Worm (Caenorhabditis elegans) whole organism, L4 larva: ENCODE results near the gene srx-78.
A peak's percentile ranks its signal among the peaks of the same experiment; 100 is the strongest.

ENCODE experiments used
- F44E2.7 ChIP-seq: fragments of 200-800 bp; sonication (Bioruptor generic); IDR thresholded peaks from 2 replicates; pipeline ENCODE4 v2.1.2; 2022; ENCODE audit warnings: missing genetic modification characterization, missing compliant biosample characterization
- R02D3.7 ChIP-seq: fragments of 150-350 bp; sonication (generic microtip); optimal IDR thresholded peaks from 3 replicates; lab custom pipeline; 2014; ENCODE audit warnings: missing biosample characterization, missing genetic modification characterization
- Y48G9A.11 ChIP-seq: fragments of 200-800 bp; sonication (Bioruptor generic); IDR thresholded peaks from 2 replicates; pipeline ENCODE4 v1.3.6; 2022; ENCODE audit warnings: missing genetic modification reagents, missing genetic modification characterization, missing compliant biosample characterization
- Y5F2A.4 ChIP-seq: fragments of 200-800 bp; sonication (Bioruptor generic); optimal IDR thresholded peaks from 2 replicates; lab custom pipeline; 2018; ENCODE audit warnings: mild to moderate bottlenecking, missing genetic modification characterization, missing compliant biosample characterization
- Y75B8A.6 ChIP-seq: fragments of 200-800 bp; sonication (Bioruptor generic); IDR thresholded peaks from 2 replicates; pipeline ENCODE4 v1.3.6; 2022; ENCODE audit warnings: missing genetic modification reagents, missing genetic modification characterization, missing compliant biosample characterization
- aha-1 ChIP-seq: fragments of 150-350 bp; peaks from one replicate; lab custom pipeline; 2014; ENCODE audit warnings: missing biosample characterization, missing genetic modification characterization
- ceh-20 ChIP-seq: fragments of 200-800 bp; sonication (Bioruptor generic); IDR thresholded peaks from 2 replicates; pipeline ENCODE4 v1.3.6; 2022; ENCODE audit warnings: missing genetic modification reagents, missing genetic modification characterization, missing compliant biosample characterization
- ceh-28 ChIP-seq: fragments of 150-350 bp; optimal IDR thresholded peaks from 2 replicates; lab custom pipeline; 2014; ENCODE audit warnings: missing biosample characterization, missing genetic modification reagents, missing genetic modification characterization
- ceh-82 ChIP-seq: sonication (generic microtip); optimal IDR thresholded peaks from 2 replicates; lab custom pipeline; 2017; ENCODE audit warnings: missing biosample characterization, missing genetic modification characterization
- daf-16 ChIP-seq, 3 experiments: sonication (generic microtip); optimal IDR thresholded peaks; 2 replicates each; lab custom pipeline; 2016 to 2017; ENCODE audit warnings: missing genetic modification characterization in 3 of 3, missing genetic modification reagents in 3 of 3, mild to moderate bottlenecking in 2 of 3, missing compliant biosample characterization in 2 of 3, missing biosample characterization in 1 of 3, moderate library complexity in 1 of 3
- daf-19 ChIP-seq: fragments of 200-800 bp; sonication (Bioruptor generic); conservative IDR thresholded peaks from 2 replicates; pipeline ENCODE4 v1.3.6; 2022; ENCODE audit warnings: missing genetic modification characterization, missing compliant biosample characterization
- egl-43 ChIP-seq: fragments of 200-800 bp; sonication (Bioruptor generic); IDR thresholded peaks from 2 replicates; pipeline ENCODE4 v1.3.6; 2022; ENCODE audit warnings: missing genetic modification reagents, missing genetic modification characterization, missing compliant biosample characterization
- lin-15B ChIP-seq: fragments of 150-350 bp; sonication (generic microtip); optimal IDR thresholded peaks from 3 replicates; lab custom pipeline; 2014; ENCODE audit warnings: missing biosample characterization, missing genetic modification characterization
- lin-38 ChIP-seq: fragments of 200-800 bp; sonication (Bioruptor generic); IDR thresholded peaks from 2 replicates; pipeline ENCODE4 v1.3.6; 2022; ENCODE audit warnings: missing genetic modification reagents, missing genetic modification characterization, missing compliant biosample characterization
- lsy-2 ChIP-seq, 2 experiments: fragments of 150-350 bp in 1 of 2; sonication (generic microtip) in 1 of 2; optimal IDR thresholded peaks; 2 replicates each; lab custom pipeline; 2014 to 2017; ENCODE audit warnings: missing biosample characterization in 2 of 2, missing genetic modification characterization in 2 of 2
- madf-9 ChIP-seq: fragments of 200-800 bp; sonication (Bioruptor generic); conservative IDR thresholded peaks from 2 replicates; pipeline ENCODE4 v1.3.6; 2022; ENCODE audit warnings: missing genetic modification reagents, missing genetic modification characterization, missing compliant biosample characterization
- mdl-1 ChIP-seq, 2 experiments: fragments of 150-350 bp in 1 of 2; sonication (generic microtip) in 1 of 2; optimal IDR thresholded peaks; 2 replicates each; lab custom pipeline; 2014 to 2017; ENCODE audit warnings: missing biosample characterization in 2 of 2, missing genetic modification characterization in 2 of 2
- mep-1 ChIP-seq: fragments of 150-350 bp; sonication (generic microtip); optimal IDR thresholded peaks from 3 replicates; lab custom pipeline; 2014; ENCODE audit warnings: missing biosample characterization, missing genetic modification characterization
- mes-2 ChIP-seq: sonication (generic microtip); optimal IDR thresholded peaks from 2 replicates; lab custom pipeline; 2016; ENCODE audit warnings: missing genotype, mild to moderate bottlenecking, missing genetic modification characterization, missing compliant biosample characterization; ENCODE audit not compliant: poor library complexity, severe bottlenecking
- nhr-10 ChIP-seq: fragments of 150-350 bp; optimal IDR thresholded peaks from 2 replicates; lab custom pipeline; 2014; ENCODE audit warnings: missing biosample characterization, missing genetic modification characterization
- nhr-11 ChIP-seq: fragments of 150-350 bp; optimal IDR thresholded peaks from 2 replicates; lab custom pipeline; 2014; ENCODE audit warnings: missing biosample characterization, missing genetic modification characterization
- nhr-237 ChIP-seq: sonication (generic microtip); optimal IDR thresholded peaks from 2 replicates; lab custom pipeline; 2017; ENCODE audit warnings: missing biosample characterization, missing genetic modification characterization
- nhr-28 ChIP-seq: fragments of 150-350 bp; optimal IDR thresholded peaks from 2 replicates; lab custom pipeline; 2014; ENCODE audit warnings: missing biosample characterization, missing genetic modification characterization
- pha-4 ChIP-seq, 2 experiments: fragments of 150-350 bp in 1 of 2; fragments of 200-800 bp in 1 of 2; sonication (Bioruptor generic) in 1 of 2; IDR thresholded peaks in 1 of 2; optimal IDR thresholded peaks in 1 of 2; 2 replicates each; pipeline versions ENCODE4 v1.3.6 to Lab custom; 2014 to 2022; ENCODE audit warnings: missing genetic modification characterization in 2 of 2, missing genetic modification reagents in 2 of 2, missing biosample characterization in 1 of 2, missing compliant biosample characterization in 1 of 2
- set-16 ChIP-seq: fragments of 200-800 bp; sonication (Bioruptor generic); IDR thresholded peaks from 2 replicates; pipeline ENCODE4 v1.3.6; 2022; ENCODE audit warnings: missing genetic modification reagents, missing genetic modification characterization, missing compliant biosample characterization
- spr-3 ChIP-seq: fragments of 200-800 bp; sonication (Bioruptor generic); optimal IDR thresholded peaks from 2 replicates; lab custom pipeline; 2018; ENCODE audit warnings: mild to moderate bottlenecking, missing genetic modification characterization, missing compliant biosample characterization
- unc-130 ChIP-seq: sonication (generic microtip); optimal IDR thresholded peaks from 2 replicates; lab custom pipeline; 2016; ENCODE audit warnings: missing genetic modification reagents, missing genetic modification characterization, missing compliant biosample characterization
- unc-62 ChIP-seq, 3 experiments: fragments of 150-350 bp in 1 of 3; sonication (generic microtip); optimal IDR thresholded peaks in 2 of 3; peaks in 1 of 3; 1 replicate in 1 of 3; 2 replicates in 2 of 3; lab custom pipeline; 2014 to 2017; ENCODE audit warnings: missing biosample characterization in 3 of 3, missing genetic modification characterization in 3 of 3, missing genetic modification reagents in 3 of 3, missing genotype in 1 of 3
- ztf-11 ChIP-seq: fragments of 150-350 bp; optimal IDR thresholded peaks from 2 replicates; lab custom pipeline; 2014; ENCODE audit warnings: missing biosample characterization, missing genetic modification characterization

The srx-78 gene

ce11 chrV:15065068-15065744 is 29.6 kb upstream of the srx-78 start, which contains the start of gene C25D7.9 (continued):
- TF ChIP-seq Y5F2A.4 (GFP tag; lab: Kevin White, UChicago) (no peak), nhr-237 (tag; lab: Kevin White, UChicago) (no peak), spr-3 (GFP tag; lab: Kevin White, UChicago) (peak; percentile 38), aha-1 (no peak), daf-19 (GFP tag; lab: Robert Waterston, UW) (no peak), lsy-2 (tag; optimal IDR thresholded peaks at IDR 0.05; lab: Kevin White, UChicago) (peak in 1 of 2 experiments; percentile 28), nhr-10 (no peak), egl-43 (GFP tag; lab: Robert Waterston, UW) (0 out of 2 replicates have a peak, but pooled peaks have one; percentile 34), mes-2 (tag; lab: Kevin White, UChicago) (peak; percentile 53), ceh-28 (tag; lab: Kevin White, UChicago) (no peak), Y48G9A.11 (GFP tag; lab: Robert Waterston, UW) (no peak), mep-1 (peak; percentile 28), ceh-82 (tag; lab: Kevin White, UChicago) (no peak), mdl-1 (tag; optimal IDR thresholded peaks at IDR 0.05; lab: Kevin White, UChicago) (no peak), R02D3.7 (tag; lab: Kevin White, UChicago) (no peak), F44E2.7 (no peak), ceh-20 (GFP tag; lab: Robert Waterston, UW) (no peak), Y75B8A.6 (no peak)

DNA sequence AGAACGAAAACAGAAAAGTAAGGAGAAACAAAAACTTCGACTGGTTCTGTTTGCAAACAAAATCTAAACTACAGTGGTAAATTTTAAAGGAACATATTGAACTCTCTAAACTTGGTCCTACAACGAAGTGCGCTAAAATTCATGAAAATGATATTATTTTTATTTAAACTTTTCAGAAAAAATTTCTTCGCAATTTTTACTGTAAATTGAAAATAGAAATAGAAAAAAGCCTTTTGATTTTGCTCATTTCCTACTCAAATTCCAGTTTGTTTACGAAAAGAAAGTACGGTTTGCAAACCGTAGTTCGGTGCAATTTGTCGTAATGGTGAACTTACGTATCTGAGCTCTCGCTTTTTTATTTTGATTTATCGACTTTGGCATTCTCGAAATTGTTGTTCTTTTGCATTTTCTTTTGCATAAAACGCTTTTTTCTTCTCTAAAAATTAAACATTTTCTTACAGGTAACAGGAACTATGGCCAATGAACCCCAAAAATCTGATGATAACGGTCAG is 29.0 kb upstream of the srx-78 start, which contains the start of gene otub-1:
otub-1 (plus strand) TSS at position 462 of the 512 bp plus-strand sequence.
- TF ChIP-seq unc-130 (GFP tag; lab: Kevin White, UChicago) (peak; percentile 75), nhr-11 (tag; lab: Kevin White, UChicago) (no peak), nhr-28 (tag; lab: Kevin White, UChicago) (no peak), unc-62 (GFP tag; optimal IDR thresholded peaks at IDR 0.05 in 1 of 2; lab: Kevin White, UChicago) (peak in 1 of 2 experiments; percentile 47), unc-62 (tag; optimal IDR thresholded peaks at IDR 0.05; lab: Kevin White, UChicago) (no peak), aha-1 (peak; percentile 81), daf-16 (GFP tag; optimal IDR thresholded peaks at IDR 0.05; lab: Kevin White, UChicago) (no peak), daf-16 (tag; optimal IDR thresholded peaks at IDR 0.05; lab: Kevin White, UChicago) (peak; percentile 1)

DNA sequence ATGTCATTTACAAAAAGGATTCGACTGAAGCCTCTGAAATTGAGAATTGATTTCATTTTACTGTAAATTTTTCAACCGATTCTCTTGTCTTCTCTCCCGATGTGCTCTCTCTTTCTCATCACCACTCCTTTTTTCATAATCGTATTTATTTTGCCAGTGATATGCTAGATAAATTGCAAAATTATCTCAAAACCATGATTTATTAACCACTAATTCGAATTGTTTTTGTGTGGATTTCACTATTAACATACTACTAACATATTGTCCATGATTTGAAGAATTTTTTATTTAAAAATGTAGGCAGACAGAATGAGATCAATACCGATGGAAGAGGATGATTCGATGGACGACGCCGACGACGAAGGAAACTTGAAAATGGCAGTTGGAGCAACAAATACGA is 27.7 kb upstream of the srx-78 start, which contains the start of gene C25D7.10:
C25D7.10 (plus strand) TSS at position 301 of the 400 bp plus-strand sequence.
- no peak for TF ChIP-seq pha-4 (GFP tag; IDR thresholded peaks at IDR 0.05; lab: Robert Waterston, UW)
- no peak for TF ChIP-seq pha-4 (tag; optimal IDR thresholded peaks at IDR 0.05; lab: Kevin White, UChicago)
- TF ChIP-seq nhr-11 (tag; lab: Kevin White, UChicago): no peak
- peak; percentile 27; the same call in 1 of the 2 replicates for TF ChIP-seq lin-38 (GFP tag; lab: Robert Waterston, UW)
- TF ChIP-seq mes-2 (tag; lab: Kevin White, UChicago): no peak
- no peak for TF ChIP-seq set-16 (GFP tag; lab: Robert Waterston, UW)
- no peak for TF ChIP-seq madf-9 (GFP tag; lab: Robert Waterston, UW)
- no peak for TF ChIP-seq ztf-11
- TF ChIP-seq daf-16 (GFP tag; optimal IDR thresholded peaks at IDR 0.05; lab: Kevin White, UChicago): no peak
- no peak for TF ChIP-seq daf-16 (tag; optimal IDR thresholded peaks at IDR 0.05; lab: Kevin White, UChicago)

- no peak for TF ChIP-seq lin-15B (tag; lab: Kevin White, UChicago)
Measured at ce11 chrV:15068378-15068777, 26.5 kb upstream of the srx-78 start, which contains the start of gene dnj-3. TSS of gene dnj-3 (plus strand) at chrV:15068678.
